Worm (Caenorhabditis elegans) whole organism, dauer: ENCODE data around the gene F59A6.2.

ENCODE experiments used
- unc-62 ChIP-seq: sonication (generic microtip); optimal IDR thresholded peaks from 2 replicates; lab custom pipeline; 2017; ENCODE audit warnings: missing biosample characterization, missing genetic modification reagents, missing genetic modification characterization

F59A6.2 gene

DNA sequence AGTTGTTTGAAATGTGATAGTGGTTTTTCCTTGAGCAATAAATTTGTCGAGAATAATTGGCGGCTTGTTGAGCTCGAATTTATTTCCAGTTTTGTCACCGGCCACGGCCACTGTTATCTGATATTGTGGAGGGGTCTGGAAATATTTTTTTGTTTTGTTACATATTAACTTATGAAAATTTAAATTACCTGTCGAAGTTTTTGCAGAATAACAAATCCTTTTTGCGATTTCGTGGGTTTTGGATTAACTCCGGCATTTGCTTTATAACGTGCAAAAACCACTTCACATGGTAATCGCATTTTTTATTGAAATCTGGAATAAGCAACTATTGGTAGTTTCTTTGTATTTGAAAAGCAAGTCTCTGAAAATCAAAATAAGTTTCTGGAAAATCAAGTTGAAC is 21.6 kb downstream of the F59A6.2 start, which contains the start of gene lrr-1:
Gene lrr-1 (minus strand): TSS at position 312 of the 400 bp plus-strand sequence.
- TF ChIP-seq unc-62 (GFP tag; lab: Kevin White, UChicago) = no peak

DNA sequence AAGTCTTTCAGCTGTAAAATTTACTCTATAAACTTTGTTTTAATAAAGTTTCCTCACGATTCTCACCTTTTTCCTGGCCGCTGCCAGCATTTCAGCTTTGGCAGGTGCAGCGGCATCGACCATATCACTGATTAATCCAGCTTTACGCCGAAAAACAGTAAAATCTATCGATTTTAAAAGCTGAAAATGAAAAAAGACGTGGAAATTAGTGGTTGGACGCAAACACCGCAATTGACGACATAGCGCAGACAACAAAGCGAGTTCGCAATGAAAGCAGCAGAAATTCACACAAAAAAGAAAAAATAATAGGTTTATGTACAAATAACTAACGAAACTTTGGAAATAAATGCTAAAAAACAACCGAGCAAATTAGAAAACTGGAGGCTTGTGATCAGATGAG is 25.4 kb downstream of the F59A6.2 start, which contains the start of gene golg-2:
Gene golg-2 (minus strand): TSS at position 180 of the 400 bp plus-strand sequence.
- TF ChIP-seq unc-62 (GFP tag; lab: Kevin White, UChicago) = no peak

DNA sequence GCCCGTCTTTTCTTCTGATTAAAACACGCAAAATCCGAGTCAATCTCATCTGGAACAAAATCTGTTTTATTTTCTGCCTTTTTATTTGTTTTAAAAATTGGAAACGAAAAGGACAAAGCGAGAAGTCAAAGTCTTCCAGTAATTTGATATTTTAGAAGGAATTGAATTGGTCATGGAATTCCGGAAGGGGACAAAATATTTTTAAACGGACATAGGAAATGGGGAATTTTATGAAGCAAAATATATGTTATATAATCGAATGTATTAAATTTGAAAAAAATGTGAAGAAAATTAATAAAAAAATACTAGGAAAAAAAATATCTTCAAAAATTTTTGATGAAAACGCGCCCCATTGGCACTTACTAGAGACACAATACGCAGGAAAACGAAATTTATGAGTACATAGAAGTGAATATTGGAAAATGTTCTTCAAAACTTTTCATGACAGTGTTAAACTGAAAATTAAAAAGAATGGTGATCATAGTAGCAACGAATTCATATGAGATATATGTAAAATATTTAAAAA is 26.2 kb downstream of the F59A6.2 start, which contains the start of gene F33G12.7:
Gene F33G12.7 (minus strand): TSS at position 51 of the 526 bp plus-strand sequence.
- TF ChIP-seq unc-62 (GFP tag; lab: Kevin White, UChicago) = no peak

DNA sequence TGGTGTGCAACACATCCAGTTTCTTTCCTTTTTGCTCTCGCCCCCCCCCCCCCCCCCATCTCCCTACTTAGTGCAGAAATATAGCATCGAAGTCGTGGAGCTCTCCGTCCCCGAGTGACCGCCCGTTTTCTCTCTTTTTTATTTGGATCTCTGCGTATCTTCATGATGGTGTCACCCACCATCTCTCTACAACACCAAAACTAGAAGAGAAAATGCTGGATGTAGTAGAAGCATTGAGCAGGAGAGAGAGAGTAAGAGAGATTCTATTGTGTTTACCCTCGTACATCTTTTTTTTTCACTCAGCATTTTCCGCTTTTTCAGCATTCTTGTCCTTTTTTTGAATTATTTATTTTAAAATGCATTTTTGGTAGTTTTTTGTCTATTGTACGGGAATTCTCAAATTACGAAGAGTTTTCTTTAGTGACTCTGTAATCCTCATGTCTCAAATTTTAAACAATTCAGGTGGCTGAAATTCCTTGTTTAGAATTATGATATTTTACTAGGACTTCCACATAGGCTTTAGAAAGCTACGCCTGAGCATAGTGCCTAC is 28.0 kb downstream of the F59A6.2 start:
- no peak for TF ChIP-seq unc-62 (GFP tag; lab: Kevin White, UChicago)

ce11 chrII:5046209-5047200 is 32.0 kb downstream of the F59A6.2 start:
- TF ChIP-seq unc-62 (GFP tag; lab: Kevin White, UChicago) = no peak

- no peak for TF ChIP-seq unc-62 (GFP tag; lab: Kevin White, UChicago)
Measured at ce11 chrII:5047279-5047678, 32.8 kb downstream of the F59A6.2 start.

ce11 chrII:5048185-5048795 is 33.8 kb downstream of the F59A6.2 start:
- no peak for TF ChIP-seq unc-62 (GFP tag; lab: Kevin White, UChicago)

DNA sequence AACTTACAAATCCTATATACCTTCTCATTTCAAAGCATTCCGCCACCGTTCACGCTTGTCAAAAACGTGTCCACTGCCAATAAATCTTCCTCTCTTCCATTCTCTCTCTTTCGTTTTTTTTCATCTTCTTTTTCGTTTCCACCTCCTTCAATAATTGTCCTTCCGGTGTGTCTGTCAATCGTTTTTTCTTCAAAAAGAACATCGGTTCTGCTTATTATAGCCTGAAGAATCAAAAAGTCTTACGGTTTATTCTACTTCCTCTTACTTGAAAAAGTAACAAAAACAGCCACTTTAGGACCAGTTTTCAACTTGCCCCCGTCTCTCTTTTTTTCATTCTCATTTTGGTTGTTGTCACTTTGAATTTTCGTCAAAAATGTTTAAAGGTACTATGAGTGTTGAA is 34.8 kb downstream of the F59A6.2 start:
- no peak for TF ChIP-seq unc-62 (GFP tag; lab: Kevin White, UChicago)

DNA sequence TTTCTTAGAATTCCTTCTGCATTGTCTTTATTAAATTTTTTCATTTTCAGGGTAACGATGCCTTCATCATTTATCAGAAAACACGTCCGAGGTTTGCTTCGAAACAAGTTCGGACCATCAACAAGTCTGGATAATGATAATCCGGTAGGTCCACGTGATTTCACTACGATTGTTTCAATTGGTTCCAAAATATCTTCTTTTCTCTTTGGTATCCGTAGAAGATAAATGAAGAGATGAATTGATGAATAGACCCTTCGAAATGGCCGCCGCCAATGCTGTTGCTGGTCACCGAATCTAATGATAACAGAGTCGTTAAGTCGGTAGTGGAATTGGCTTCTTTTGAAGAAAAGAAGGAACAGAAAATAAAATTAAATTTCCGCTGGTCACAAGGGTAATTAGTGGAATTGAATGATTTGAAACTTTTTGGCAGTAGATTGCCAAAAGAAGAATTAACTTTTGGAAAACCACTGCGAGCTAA is 35.4 kb downstream of the F59A6.2 start, which contains the start of gene F33G12.6:
Gene F33G12.6 (plus strand): TSS at position 51 of the 478 bp plus-strand sequence.
- no peak for TF ChIP-seq unc-62 (GFP tag; lab: Kevin White, UChicago)

- no peak for TF ChIP-seq unc-62 (GFP tag; lab: Kevin White, UChicago)
Measured at ce11 chrII:5050776-5051175, 36.3 kb downstream of the F59A6.2 start.

ce11 chrII:5055129-5055666 is 40.7 kb downstream of the F59A6.2 start, which contains the start of the genes ify-1 and rpl-22:
Gene ify-1 (minus strand): TSS chrII:5055179.
Gene rpl-22 (plus strand): TSS chrII:5055616.
- TF ChIP-seq unc-62 (GFP tag; lab: Kevin White, UChicago) = no peak

DNA sequence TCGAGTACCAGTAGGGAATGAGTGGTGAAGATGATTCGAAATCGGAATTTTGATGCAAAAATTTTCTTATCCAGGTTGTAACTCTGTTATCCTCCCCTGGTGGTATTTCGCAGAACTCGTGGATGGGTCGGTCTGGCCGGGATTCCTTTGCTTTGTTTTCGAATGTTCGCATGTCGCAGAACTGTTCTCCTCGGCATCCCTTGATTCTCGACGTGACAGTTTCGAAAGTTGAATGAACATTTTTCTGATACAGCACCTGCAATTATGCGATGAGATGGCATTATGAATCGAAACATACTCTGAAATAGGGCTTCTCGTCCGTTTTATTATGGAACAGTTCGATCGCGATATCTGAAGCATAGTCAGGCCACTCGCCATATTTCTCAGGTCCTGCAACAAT is 41.8 kb downstream of the F59A6.2 start:
- TF ChIP-seq unc-62 (GFP tag; lab: Kevin White, UChicago) = no peak

ce11 chrII:5057315-5057714 is 42.8 kb downstream of the F59A6.2 start:
- TF ChIP-seq unc-62 (GFP tag; lab: Kevin White, UChicago) = no peak

ce11 chrII:5058036-5058435 is 43.5 kb downstream of the F59A6.2 start, which contains the start of gene C27A2.12:
Gene C27A2.12 (minus strand): TSS chrII:5058136.
- no peak for TF ChIP-seq unc-62 (GFP tag; lab: Kevin White, UChicago)

ce11 chrII:5060719-5061118 is 46.2 kb downstream of the F59A6.2 start, which contains the start of gene pho-12:
Gene pho-12 (minus strand): TSS chrII:5060819.
- TF ChIP-seq unc-62 (GFP tag; lab: Kevin White, UChicago) = no peak
